Worm (Caenorhabditis elegans) whole organism, L1 larva: ENCODE data around the gene F08G2.7.
"Not testable (repeated sequence)": the region's sequence is repeated elsewhere in the genome, so short reads cannot be mapped to it uniquely, and the experiment has no call there.

Experiments used
- egl-27 ChIP-seq, 2 experiments: fragments of 150-350 bp in 1 of 2; sonication (generic microtip); optimal IDR thresholded peaks; 3 replicates each; lab custom pipeline; 2017 to 2018; ENCODE audit warnings: missing biosample characterization in 2 of 2, missing genetic modification characterization in 2 of 2, missing genetic modification reagents in 2 of 2
- fos-1 ChIP-seq: fragments of 150-350 bp; optimal IDR thresholded peaks from 2 replicates; lab custom pipeline; 2014; ENCODE audit warnings: missing biosample characterization, missing genetic modification characterization
- mdl-1 ChIP-seq, 2 experiments: fragments of 150-350 bp; optimal IDR thresholded peaks; 2 replicates each; lab custom pipeline; 2014 to 2017; ENCODE audit warnings: missing biosample characterization in 2 of 2, missing genetic modification characterization in 2 of 2, inconsistent platforms in 1 of 2
- snpc-4 ChIP-seq: fragments of 150-350 bp; optimal IDR thresholded peaks from 2 replicates; lab custom pipeline; 2014; ENCODE audit warnings: missing biosample characterization, missing genetic modification characterization
- snu-23 ChIP-seq: sonication (generic microtip); optimal IDR thresholded peaks from 2 replicates; lab custom pipeline; 2016; ENCODE audit warnings: missing genetic modification characterization, missing compliant biosample characterization
- sox-4 ChIP-seq: sonication (generic microtip); optimal IDR thresholded peaks from 2 replicates; lab custom pipeline; 2016; ENCODE audit warnings: missing genetic modification characterization, missing compliant biosample characterization
- ztf-4 ChIP-seq: fragments of 150-350 bp; optimal IDR thresholded peaks from 2 replicates; lab custom pipeline; 2014; ENCODE audit warnings: missing biosample characterization, missing genetic modification characterization

DNA sequence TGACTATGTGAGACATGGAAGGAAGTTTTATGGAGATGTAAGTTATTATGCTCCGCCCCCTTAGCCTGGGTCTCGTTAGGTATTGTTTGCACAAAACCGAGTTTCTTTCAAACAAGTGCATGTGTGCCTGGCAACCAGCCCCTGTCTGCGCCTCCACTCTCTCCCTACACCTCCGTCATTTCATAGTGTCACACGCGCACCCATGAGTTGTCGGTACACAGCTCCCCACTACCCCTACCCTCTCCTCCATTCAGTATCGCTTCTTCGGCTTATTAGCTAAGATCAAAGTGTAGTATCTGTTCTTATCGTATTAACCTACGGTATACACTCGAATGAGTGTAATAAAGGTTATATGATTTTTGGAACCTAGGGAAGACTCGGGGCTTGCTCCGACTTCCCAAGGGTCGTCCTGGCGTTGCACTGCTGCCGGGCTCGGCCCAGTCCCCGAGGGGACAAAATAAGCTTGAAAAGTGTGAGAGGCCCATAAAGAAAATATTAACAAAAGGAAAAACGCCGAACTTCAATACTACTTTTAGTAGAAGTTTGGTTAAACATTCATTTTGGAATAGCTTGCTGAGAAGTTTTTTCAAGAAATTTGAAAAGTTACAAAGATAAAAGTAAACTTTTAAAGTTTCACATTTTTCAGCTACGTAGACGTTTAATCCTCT, 11.7 kb upstream of the F08G2.7 start:
- not testable (repeated sequence) for TF ChIP-seq ztf-4; egl-27 (tag; optimal IDR thresholded peaks at IDR 0.05; lab: Kevin White, UChicago); mdl-1 (tag; optimal IDR thresholded peaks at IDR 0.05; lab: Kevin White, UChicago); fos-1 (tag; lab: Kevin White, UChicago); snu-23 (GFP tag; lab: Kevin White, UChicago); sox-4 (tag; lab: Kevin White, UChicago)
- peak; percentile 73 for TF ChIP-seq snpc-4 (tag; lab: Kevin White, UChicago)
